Fruit fly (Drosophila melanogaster) whole organism, wandering third instar larva: ENCODE results near the gene Atg12.

Experiments
- CG32264 ChIP-seq: fragments of 200-800 bp; sonication (Bioruptor generic); optimal IDR thresholded peaks from 2 replicates; lab custom pipeline; 2016; ENCODE audit warnings: missing biosample characterization, missing genetic modification characterization
- CG9705 ChIP-seq: fragments of 200-800 bp; sonication (Bioruptor generic); optimal IDR thresholded peaks from 2 replicates; lab custom pipeline; 2018; ENCODE audit warnings: missing biosample characterization, mild to moderate bottlenecking, missing genetic modification characterization
- CrebA ChIP-seq: fragments of 200-800 bp; sonication (Bioruptor generic); optimal IDR thresholded peaks from 2 replicates; lab custom pipeline; 2016; ENCODE audit warnings: missing biosample characterization, mild to moderate bottlenecking, missing genetic modification characterization, borderline replicate concordance
- Dfd ChIP-seq: fragments of >200 bp; optimal IDR thresholded peaks from 2 replicates; lab custom pipeline; 2017; ENCODE audit warnings: missing biosample characterization, missing genetic modification characterization
- Dif ChIP-seq: fragments of 200-275, 200-300 bp; sonication (Bioruptor generic); optimal IDR thresholded peaks from 2 replicates; lab custom pipeline; 2018; ENCODE audit warnings: missing biosample characterization, missing genetic modification characterization; ENCODE audit not compliant: partially characterized antibody
- GATAd ChIP-seq: sonication (Bioruptor generic); optimal IDR thresholded peaks from 2 replicates; lab custom pipeline; 2016; ENCODE audit warnings: missing biosample characterization, missing genetic modification characterization
- HLH106 ChIP-seq: fragments of 200-800 bp; optimal IDR thresholded peaks from 3 replicates; lab custom pipeline; 2019; ENCODE audit warnings: missing biosample characterization, mild to moderate bottlenecking, missing genetic modification characterization, moderate library complexity
- Hr78 ChIP-seq: fragments of >200 bp; optimal IDR thresholded peaks from 2 replicates; lab custom pipeline; 2017; ENCODE audit warnings: missing biosample characterization, missing genetic modification characterization
- Hr83 ChIP-seq: fragments of 200-300 bp; sonication (Bioruptor generic); optimal IDR thresholded peaks from 2 replicates; lab custom pipeline; 2016; ENCODE audit warnings: missing biosample characterization, mild to moderate bottlenecking, missing genetic modification characterization, moderate library complexity; ENCODE audit not compliant: poor library complexity, severe bottlenecking
- Mio ChIP-seq: sonication (Bioruptor generic); optimal IDR thresholded peaks from 2 replicates; lab custom pipeline; 2016; ENCODE audit warnings: missing biosample characterization, missing genetic modification characterization
- Myc ChIP-seq: fragments of >200 bp; optimal IDR thresholded peaks from 2 replicates; lab custom pipeline; 2017
- OdsH ChIP-seq: fragments of 200-800 bp; sonication (Bioruptor generic); optimal IDR thresholded peaks from 2 replicates; lab custom pipeline; 2016; ENCODE audit warnings: missing biosample characterization, mild to moderate bottlenecking, missing genetic modification characterization
- Rel ChIP-seq, 2 experiments: fragments of 200-800 bp; sonication (Bioruptor generic) in 1 of 2; optimal IDR thresholded peaks; 2 replicates in 1 of 2; 3 replicates in 1 of 2; lab custom pipeline; 2016 to 2019; ENCODE audit warnings: mild to moderate bottlenecking in 2 of 2, missing biosample characterization in 2 of 2, missing genetic modification characterization in 2 of 2, moderate library complexity in 1 of 2
- Sp1 ChIP-seq: fragments of 200-800 bp; sonication (Bioruptor generic); optimal IDR thresholded peaks from 3 replicates; lab custom pipeline; 2019; ENCODE audit warnings: missing biosample characterization, mild to moderate bottlenecking, missing genetic modification characterization, moderate library complexity
- Vsx2 ChIP-seq: fragments of 200-300, 225-300 bp; sonication (Bioruptor generic); optimal IDR thresholded peaks from 2 replicates; lab custom pipeline; 2018; ENCODE audit warnings: missing biosample characterization, missing genetic modification characterization; ENCODE audit not compliant: partially characterized antibody
- br ChIP-seq: fragments of 200-800 bp; sonication (Bioruptor generic); optimal IDR thresholded peaks from 2 replicates; lab custom pipeline; 2016; ENCODE audit warnings: missing biosample characterization, missing genetic modification characterization
- brk ChIP-seq: fragments of 200-800 bp; sonication (Bioruptor generic); optimal IDR thresholded peaks from 2 replicates; lab custom pipeline; 2016; ENCODE audit warnings: missing biosample characterization, mild to moderate bottlenecking, missing genetic modification characterization
- dl ChIP-seq, 2 experiments: fragments of 175-275, 200-275 bp in 1 of 2; fragments of 200-275 bp in 1 of 2; sonication (Bioruptor generic); optimal IDR thresholded peaks; lab custom pipeline; 2018; ENCODE audit warnings: mild to moderate bottlenecking in 2 of 2, missing biosample characterization in 2 of 2, missing genetic modification characterization in 2 of 2, moderate library complexity in 2 of 2; ENCODE audit not compliant: partially characterized antibody in 2 of 2, insufficient read depth in 1 of 2
- dmrt93B ChIP-seq: fragments of 200-800 bp; sonication (Bioruptor generic); optimal IDR thresholded peaks from 2 replicates; lab custom pipeline; 2018; ENCODE audit warnings: missing biosample characterization, mild to moderate bottlenecking, missing genetic modification characterization
- dsf ChIP-seq: sonication (Bioruptor generic); optimal IDR thresholded peaks from 2 replicates; lab custom pipeline; 2016; ENCODE audit warnings: missing biosample characterization, missing genetic modification characterization, borderline replicate concordance
- ey ChIP-seq: fragments of 200-800 bp; sonication (Bioruptor generic); optimal IDR thresholded peaks from 2 replicates; lab custom pipeline; 2016; ENCODE audit warnings: missing biosample characterization, missing genetic modification characterization
- foxo ChIP-seq, 2 experiments: fragments of 200-800 bp; sonication (Bioruptor generic); optimal IDR thresholded peaks; 2 replicates in 1 of 2; 3 replicates in 1 of 2; lab custom pipeline; 2016 to 2017; ENCODE audit warnings: missing biosample characterization in 2 of 2, missing genetic modification characterization in 2 of 2
- fru ChIP-seq: fragments of 200-800 bp; sonication (Bioruptor generic); optimal IDR thresholded peaks from 3 replicates; lab custom pipeline; 2016; ENCODE audit warnings: missing biosample characterization, mild to moderate bottlenecking, missing genetic modification characterization
- h ChIP-seq: fragments of 200-800 bp; sonication (Bioruptor generic); optimal IDR thresholded peaks from 3 replicates; lab custom pipeline; 2016; ENCODE audit warnings: missing biosample characterization, mild to moderate bottlenecking, missing genetic modification characterization
- jim ChIP-seq: fragments of 175-275, 200-325 bp; sonication (Bioruptor generic); optimal IDR thresholded peaks from 2 replicates; lab custom pipeline; 2016; ENCODE audit warnings: missing biosample characterization, mild to moderate bottlenecking, missing genetic modification characterization
- lola ChIP-seq: fragments of >200 bp; optimal IDR thresholded peaks from 2 replicates; lab custom pipeline; 2017; ENCODE audit warnings: missing biosample characterization, missing genetic modification characterization
- pan ChIP-seq: fragments of >200 bp; optimal IDR thresholded peaks from 2 replicates; lab custom pipeline; 2017
- psq ChIP-seq: fragments of 200-800 bp; sonication (Bioruptor generic); optimal IDR thresholded peaks from 3 replicates; lab custom pipeline; 2017; ENCODE audit warnings: missing biosample characterization, mild to moderate bottlenecking, missing genetic modification characterization, moderate library complexity
- rgr ChIP-seq: fragments of 200-800 bp; sonication (Bioruptor generic); optimal IDR thresholded peaks from 3 replicates; lab custom pipeline; 2016; ENCODE audit warnings: missing biosample characterization, mild to moderate bottlenecking, missing genetic modification characterization
- sv ChIP-seq: fragments of 200-800 bp; sonication (Bioruptor generic); optimal IDR thresholded peaks from 3 replicates; lab custom pipeline; 2016; ENCODE audit warnings: missing biosample characterization, missing genetic modification characterization
- tai ChIP-seq: sonication (Bioruptor generic); optimal IDR thresholded peaks from 2 replicates; lab custom pipeline; 2016; ENCODE audit warnings: missing biosample characterization, missing genetic modification characterization
- usp ChIP-seq: fragments of >200 bp; optimal IDR thresholded peaks from 2 replicates; lab custom pipeline; 2017; ENCODE audit warnings: missing biosample characterization, missing genetic modification characterization
- woc ChIP-seq: sonication (Bioruptor generic); optimal IDR thresholded peaks from 2 replicates; lab custom pipeline; 2016; ENCODE audit warnings: missing biosample characterization, mild to moderate bottlenecking, missing genetic modification characterization

Atg12 gene

dm6 chr3L:12090898-12091685 lies 45.7 kb upstream of the Atg12 start:
- TF ChIP-seq HLH106, result peak; percentile 38
- no peak for TF ChIP-seq dmrt93B (GFP tag; lab: Kevin White, UChicago)
- no peak for TF ChIP-seq dsf
- no peak for TF ChIP-seq Hr83
- TF ChIP-seq CrebA, result no peak
- no peak for TF ChIP-seq Rel (GFP tag; optimal IDR thresholded peaks at IDR 0.05; lab: Kevin White, UChicago)
- TF ChIP-seq Rel (tag; optimal IDR thresholded peaks at IDR 0.05; lab: Kevin White, UChicago), result peak; percentile 44
- TF ChIP-seq rgr (GFP tag; lab: Kevin White, UChicago), result peak; percentile 7
- peak; percentile 39 for TF ChIP-seq tai (GFP tag; lab: Kevin White, UChicago)
- TF ChIP-seq pan, result no peak
- peak in 1 of 2 experiments; percentile 13 for TF ChIP-seq foxo (GFP tag; optimal IDR thresholded peaks at IDR 0.05; lab: Kevin White, UChicago)
- TF ChIP-seq sv (GFP tag; lab: Kevin White, UChicago), result peak; percentile 56
- TF ChIP-seq, all 38 proteins: peak for 6

- TF ChIP-seq Rel (GFP tag; optimal IDR thresholded peaks at IDR 0.05; lab: Kevin White, UChicago), result no peak
- no peak for TF ChIP-seq Rel (tag; optimal IDR thresholded peaks at IDR 0.05; lab: Kevin White, UChicago)
- TF ChIP-seq OdsH (GFP tag; lab: Kevin White, UChicago), result no peak
- no peak for TF ChIP-seq Hr78 (GFP tag; lab: Kevin White, UChicago)
- no peak for TF ChIP-seq lola
- no peak for TF ChIP-seq usp (GFP tag; lab: Kevin White, UChicago)
- TF ChIP-seq brk (GFP tag; lab: Kevin White, UChicago), result no peak
- TF ChIP-seq tai (GFP tag; lab: Kevin White, UChicago), result no peak
- no peak for TF ChIP-seq Mio (GFP tag; lab: Kevin White, UChicago)
- no peak for TF ChIP-seq dl (GFP tag; optimal IDR thresholded peaks at IDR 0.05; lab: Kevin White, UChicago; ENCODE audit: insufficient read depth in 1 of 2, partially characterized antibody in 2 of 2)
- TF ChIP-seq ey (GFP tag; lab: Kevin White, UChicago), result no peak
- no peak for TF ChIP-seq CG32264 (GFP tag; lab: Kevin White, UChicago)
- no peak for TF ChIP-seq br
- no peak for TF ChIP-seq h
Observed at dm6 chr3L:12092860-12093359, 43.9 kb upstream of the Atg12 start.

- no peak for TF ChIP-seq lola
- TF ChIP-seq Myc (lab: Kevin White, UChicago), result no peak
- TF ChIP-seq brk (GFP tag; lab: Kevin White, UChicago), result no peak
- peak; percentile 16 for TF ChIP-seq woc (GFP tag; lab: Kevin White, UChicago)
- no peak for TF ChIP-seq Rel (GFP tag; optimal IDR thresholded peaks at IDR 0.05; lab: Kevin White, UChicago)
- no peak for TF ChIP-seq Rel (tag; optimal IDR thresholded peaks at IDR 0.05; lab: Kevin White, UChicago)
- TF ChIP-seq CG32264 (GFP tag; lab: Kevin White, UChicago), result no peak
- TF ChIP-seq Dfd, result no peak
- TF ChIP-seq foxo (GFP tag; optimal IDR thresholded peaks at IDR 0.05; lab: Kevin White, UChicago), result peak in 1 of 2 experiments; percentile 14
- TF ChIP-seq Mio (GFP tag; lab: Kevin White, UChicago), result no peak
- peak; percentile 2 for TF ChIP-seq h
- peak; percentile 10 for TF ChIP-seq ey (GFP tag; lab: Kevin White, UChicago)
Observed at dm6 chr3L:12095960-12096359, 40.8 kb upstream of the Atg12 start.

dm6 chr3L:12096799-12097662 lies 39.7 kb upstream of the Atg12 start:
- TF ChIP-seq dsf (no peak), OdsH (GFP tag; lab: Kevin White, UChicago) (peak; percentile 39), Dif (no peak), GATAd (no peak), jim (GFP tag; lab: Kevin White, UChicago) (no peak), h (peak; percentile 46), brk (GFP tag; lab: Kevin White, UChicago) (no peak), Myc (lab: Kevin White, UChicago) (no peak), Mio (GFP tag; lab: Kevin White, UChicago) (no peak), HLH106 (peak; percentile 74), tai (GFP tag; lab: Kevin White, UChicago) (no peak), fru (GFP tag; lab: Kevin White, UChicago) (peak; percentile 60), Vsx2 (no peak), Hr78 (GFP tag; lab: Kevin White, UChicago) (no peak), CG9705 (GFP tag; lab: Kevin White, UChicago) (no peak), rgr (GFP tag; lab: Kevin White, UChicago) (peak; percentile 62), usp (GFP tag; lab: Kevin White, UChicago) (no peak), woc (GFP tag; lab: Kevin White, UChicago) (peak; percentile 42), br (peak; percentile 13), Rel (GFP tag; optimal IDR thresholded peaks at IDR 0.05; lab: Kevin White, UChicago) (no peak), Rel (tag; optimal IDR thresholded peaks at IDR 0.05; lab: Kevin White, UChicago) (peak; percentile 0), Sp1 (GFP tag; lab: Kevin White, UChicago) (peak; percentile 83), Dfd (no peak), dl (GFP tag; optimal IDR thresholded peaks at IDR 0.05; lab: Kevin White, UChicago; ENCODE audit: insufficient read depth in 1 of 2, partially characterized antibody in 2 of 2) (no peak), ey (GFP tag; lab: Kevin White, UChicago) (peak; percentile 21), CG32264 (GFP tag; lab: Kevin White, UChicago) (no peak), foxo (GFP tag; optimal IDR thresholded peaks at IDR 0.05; lab: Kevin White, UChicago) (peak in 1 of 2 experiments; percentile 68), psq (GFP tag; lab: Kevin White, UChicago) (peak; percentile 60), Hr83 (no peak)
